Worm (Caenorhabditis elegans): ENCODE data around the gene F55H2.8.

F55H2.8 gene

DNA sequence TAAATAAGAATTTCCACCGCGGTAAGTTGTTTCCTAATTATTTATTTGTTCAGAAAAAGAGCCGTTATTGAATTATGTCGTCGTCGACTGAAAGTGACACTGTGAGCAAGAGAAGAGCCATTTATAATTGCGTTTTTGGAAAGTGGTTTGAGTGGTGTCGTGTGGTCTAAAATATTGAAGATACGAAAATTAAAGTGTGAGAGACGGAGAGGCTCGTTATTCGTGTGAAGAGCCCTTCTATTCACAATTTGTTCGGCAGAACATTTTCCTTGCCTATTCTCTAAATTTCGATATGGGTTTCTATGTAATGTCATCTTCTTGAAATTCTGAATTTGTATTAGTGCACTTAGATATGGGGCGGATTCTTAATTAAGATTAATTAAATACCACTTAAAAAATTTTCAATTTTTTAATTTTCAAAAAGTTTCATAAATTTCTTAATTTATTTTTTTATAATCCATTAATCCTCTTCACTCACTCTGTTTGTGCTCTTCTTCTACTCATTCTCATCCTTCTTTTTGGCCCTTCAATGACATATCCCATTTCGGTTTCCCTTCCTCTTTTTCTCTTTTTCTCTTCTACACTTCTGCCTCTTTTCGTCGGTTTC is 3.8 kb upstream of the F55H2.8 start (continued):
- no peak for TF ChIP-seq nhr-120 (GFP tag; IDR thresholded peaks at IDR 0.05)
- no peak for TF ChIP-seq ceh-58 (GFP tag; IDR thresholded peaks at IDR 0.05)
- peak; percentile 24 for TF ChIP-seq gei-17 (GFP tag; optimal IDR thresholded peaks at IDR 0.05)
- no peak for TF ChIP-seq sea-2 (GFP tag; IDR thresholded peaks at IDR 0.05)
- no peak for TF ChIP-seq F49E8.2 (tag; optimal IDR thresholded peaks at IDR 0.05; ENCODE audit: insufficient read depth)
- TF ChIP-seq lin-54 (GFP tag; optimal IDR thresholded peaks at IDR 0.05) = no peak
- no peak for TF ChIP-seq nfya-2 (GFP tag; IDR thresholded peaks at IDR 0.05)
- TF ChIP-seq ceh-91 (GFP tag; IDR thresholded peaks at IDR 0.05) = no peak
- peak; percentile 12 for TF ChIP-seq K12H6.12 (tag; optimal IDR thresholded peaks at IDR 0.05)
- no peak for TF ChIP-seq hlh-26 (GFP tag; conservative IDR thresholded peaks at IDR 0.05)
- no peak for TF ChIP-seq K11D2.4 (GFP tag; IDR thresholded peaks at IDR 0.05)
- TF ChIP-seq Y53F4B.3 (GFP tag; IDR thresholded peaks at IDR 0.05) = no peak
- no peak for TF ChIP-seq cebp-2 (GFP tag; IDR thresholded peaks at IDR 0.05)
- peak; percentile 77 for TF ChIP-seq tlf-1 (GFP tag; optimal IDR thresholded peaks at IDR 0.05)
- TF ChIP-seq pbrm-1 (GFP tag; IDR thresholded peaks at IDR 0.05) = peak; percentile 60; the same call in 1 of the 2 replicates
- no peak for TF ChIP-seq tbp1 (GFP tag; optimal IDR thresholded peaks at IDR 0.05)
- TF ChIP-seq bed-2 (GFP tag; IDR thresholded peaks at IDR 0.05) = no peak
- 0 out of 2 replicates have a peak, but pooled peaks have one; percentile 9 for TF ChIP-seq ceh-40 (GFP tag; IDR thresholded peaks at IDR 0.05)
- TF ChIP-seq ztf-25 (GFP tag; IDR thresholded peaks at IDR 0.05) = no peak
- TF ChIP-seq rec-8 (tag; optimal IDR thresholded peaks at IDR 0.05) = peak in 1 of 2 experiments; percentile 3
- peak in 1 of 2 experiments; percentile 17 for TF ChIP-seq let-607 (tag; optimal IDR thresholded peaks at IDR 0.05)
- TF ChIP-seq chd-7 (tag; optimal IDR thresholded peaks at IDR 0.05) = peak; percentile 65
- TF ChIP-seq ets-4 (GFP tag; optimal IDR thresholded peaks at IDR 0.05) = no peak
- no peak for TF ChIP-seq mes-4 (tag; optimal IDR thresholded peaks at IDR 0.05)
- no peak for TF ChIP-seq T07F8.4 (tag; optimal IDR thresholded peaks at IDR 0.05)
- no peak for TF ChIP-seq mel-28 (tag; optimal IDR thresholded peaks at IDR 0.05; ENCODE audit: borderline replicate concordance)
- peak; percentile 11 for TF ChIP-seq hmg-1.2 (GFP tag; IDR thresholded peaks at IDR 0.05)
- TF ChIP-seq madf-10 (tag; optimal IDR thresholded peaks at IDR 0.05) = peak; percentile 33
- TF ChIP-seq attf-5 (GFP tag; optimal IDR thresholded peaks at IDR 0.05) = no peak
- peak; percentile 4 for TF ChIP-seq nhr-179 (tag; optimal IDR thresholded peaks at IDR 0.05)
- no peak for TF ChIP-seq aptf-3 (GFP tag; IDR thresholded peaks at IDR 0.05)
- TF ChIP-seq lir-1 (GFP tag; conservative IDR thresholded peaks at IDR 0.05) = no peak
- TF ChIP-seq unc-130 (GFP tag; optimal IDR thresholded peaks at IDR 0.05) = peak; percentile 3
- no peak for TF ChIP-seq sdz-38 (tag; optimal IDR thresholded peaks at IDR 0.05)
- peak; percentile 37 for TF ChIP-seq lin-40 (tag; optimal IDR thresholded peaks at IDR 0.05)
- peak; percentile 70 for TF ChIP-seq Y53G8AR.9 (GFP tag; conservative IDR thresholded peaks at IDR 0.05)
- no peak for TF ChIP-seq ztf-26 (tag; optimal IDR thresholded peaks at IDR 0.05)
- no peak for TF ChIP-seq cebp-1 (GFP tag; IDR thresholded peaks at IDR 0.05)
- TF ChIP-seq cebp-1 (tag; optimal IDR thresholded peaks at IDR 0.05) = peak; percentile 45
- TF ChIP-seq xnd-1 (tag; optimal IDR thresholded peaks at IDR 0.05) = peak; percentile 9
- no peak for TF ChIP-seq dox-1 (GFP tag; IDR thresholded peaks at IDR 0.05)
- TF ChIP-seq egl-18 (GFP tag; IDR thresholded peaks at IDR 0.05) = no peak
- no peak for TF ChIP-seq lsy-27 (tag; optimal IDR thresholded peaks at IDR 0.05; ENCODE audit: borderline replicate concordance, insufficient read depth)
- TF ChIP-seq F55B11.4 (tag; optimal IDR thresholded peaks at IDR 0.05; ENCODE audit: borderline replicate concordance, insufficient read depth) = no peak
- TF ChIP-seq ztf-28 (GFP tag; IDR thresholded peaks at IDR 0.05) = no peak
- TF ChIP-seq ceh-100 (GFP tag; IDR thresholded peaks at IDR 0.05) = 0 out of 2 replicates have a peak, but pooled peaks have one; percentile 12
- no peak for TF ChIP-seq ztf-6 (GFP tag; IDR thresholded peaks at IDR 0.05)
- no peak for TF ChIP-seq hlh-12 (tag; optimal IDR thresholded peaks at IDR 0.05)

Measured in whole organism, young adult.